Worm (Caenorhabditis elegans) whole organism, L4 larva: ENCODE measurements around the gene phlp-2.

Experiments
- D1046.2 ChIP-seq: fragments of 200-800 bp; sonication (Bioruptor generic); IDR thresholded peaks from 2 replicates; pipeline ENCODE4 v1.3.6; 2022; ENCODE audit warnings: missing genetic modification characterization, missing compliant biosample characterization
- F10B5.3 ChIP-seq: sonication (generic microtip); optimal IDR thresholded peaks from 2 replicates; lab custom pipeline; 2016; ENCODE audit warnings: mild to moderate bottlenecking, missing genetic modification characterization, missing compliant biosample characterization
- F26F4.8 ChIP-seq: fragments of 200-800 bp; sonication (Bioruptor generic); conservative IDR thresholded peaks from 2 replicates; pipeline ENCODE4 v1.3.6; 2022; ENCODE audit warnings: missing genetic modification characterization, missing compliant biosample characterization
- F44E2.7 ChIP-seq: fragments of 200-800 bp; sonication (Bioruptor generic); IDR thresholded peaks from 2 replicates; pipeline ENCODE4 v2.1.2; 2022; ENCODE audit warnings: missing genetic modification characterization, missing compliant biosample characterization
- T20F7.1 ChIP-seq: fragments of 200-800 bp; sonication (Bioruptor generic); optimal IDR thresholded peaks from 2 replicates; lab custom pipeline; 2018; ENCODE audit warnings: mild to moderate bottlenecking, missing genetic modification characterization, missing compliant biosample characterization
- Y5F2A.4 ChIP-seq: fragments of 200-800 bp; sonication (Bioruptor generic); optimal IDR thresholded peaks from 2 replicates; lab custom pipeline; 2018; ENCODE audit warnings: mild to moderate bottlenecking, missing genetic modification characterization, missing compliant biosample characterization
- ZK546.5 ChIP-seq, 2 experiments: sonication (generic microtip); optimal IDR thresholded peaks; 2 replicates each; lab custom pipeline; 2017; ENCODE audit warnings: missing biosample characterization in 2 of 2, missing genetic modification characterization in 2 of 2
- aha-1 ChIP-seq: fragments of 150-350 bp; peaks from one replicate; lab custom pipeline; 2014; ENCODE audit warnings: missing biosample characterization, missing genetic modification characterization
- arid-1 ChIP-seq: fragments of 200-800 bp; sonication (Bioruptor generic); conservative IDR thresholded peaks from 2 replicates; pipeline ENCODE4 v1.3.6; 2022; ENCODE audit warnings: missing genetic modification reagents, missing genetic modification characterization, missing compliant biosample characterization
- ces-1 ChIP-seq: fragments of 150-350 bp; sonication (generic microtip); optimal IDR thresholded peaks from 4 replicates; lab custom pipeline; 2014; ENCODE audit warnings: missing biosample characterization, missing genetic modification reagents, missing genetic modification characterization
- ctbp-1 ChIP-seq: fragments of 200-800 bp; sonication (Bioruptor generic); IDR thresholded peaks from 2 replicates; pipeline ENCODE4 v1.3.6; 2022; ENCODE audit warnings: missing genetic modification reagents, missing genetic modification characterization, missing compliant biosample characterization
- daf-8 ChIP-seq: fragments of 200-800 bp; sonication (Bioruptor generic); IDR thresholded peaks from 2 replicates; pipeline ENCODE4 v1.3.6; 2022; ENCODE audit warnings: missing genetic modification characterization, missing compliant biosample characterization
- dmd-6 ChIP-seq: fragments of 200-800 bp; sonication (Bioruptor generic); IDR thresholded peaks from 2 replicates; pipeline ENCODE4 v1.3.6; 2022; ENCODE audit warnings: missing genetic modification reagents, missing genetic modification characterization, missing compliant biosample characterization
- dmd-8 ChIP-seq: fragments of 200-800 bp; sonication (Bioruptor generic); IDR thresholded peaks from 2 replicates; pipeline ENCODE4 v1.3.6; 2022; ENCODE audit warnings: missing genetic modification characterization, missing compliant biosample characterization
- dve-1 ChIP-seq: sonication (generic microtip); optimal IDR thresholded peaks from 2 replicates; lab custom pipeline; 2017; ENCODE audit warnings: antibody characterized with exemption, mild to moderate bottlenecking, missing genetic modification characterization, missing compliant biosample characterization; ENCODE audit not compliant: insufficient read depth
- egl-27 ChIP-seq: sonication (generic microtip); optimal IDR thresholded peaks from 3 replicates; lab custom pipeline; 2017; ENCODE audit warnings: missing biosample characterization, missing genetic modification reagents, missing genetic modification characterization
- egl-43 ChIP-seq: fragments of 200-800 bp; sonication (Bioruptor generic); IDR thresholded peaks from 2 replicates; pipeline ENCODE4 v1.3.6; 2022; ENCODE audit warnings: missing genetic modification reagents, missing genetic modification characterization, missing compliant biosample characterization
- fkh-10 ChIP-seq: fragments of 150-350 bp; optimal IDR thresholded peaks from 2 replicates; lab custom pipeline; 2014; ENCODE audit warnings: missing biosample characterization, missing genetic modification reagents, missing genetic modification characterization
- hlh-11 ChIP-seq: fragments of 200-800 bp; sonication (Bioruptor generic); optimal IDR thresholded peaks from 2 replicates; lab custom pipeline; 2018; ENCODE audit warnings: mild to moderate bottlenecking, missing genetic modification characterization, missing compliant biosample characterization
- lim-7 ChIP-seq: fragments of 200-800 bp; sonication (Bioruptor generic); IDR thresholded peaks from 2 replicates; pipeline ENCODE4 v1.3.6; 2022; ENCODE audit warnings: missing genetic modification characterization, missing compliant biosample characterization
- lin-13 ChIP-seq: fragments of 150-350 bp; optimal IDR thresholded peaks from 2 replicates; lab custom pipeline; 2014; ENCODE audit warnings: missing biosample characterization, missing genetic modification reagents, missing genetic modification characterization
- lin-29 ChIP-seq: fragments of 200-800 bp; sonication (Bioruptor generic); IDR thresholded peaks from 2 replicates; pipeline ENCODE4 v1.3.6; 2022; ENCODE audit warnings: missing genetic modification reagents, missing genetic modification characterization, missing compliant biosample characterization
- lin-38 ChIP-seq: fragments of 200-800 bp; sonication (Bioruptor generic); IDR thresholded peaks from 2 replicates; pipeline ENCODE4 v1.3.6; 2022; ENCODE audit warnings: missing genetic modification reagents, missing genetic modification characterization, missing compliant biosample characterization
- lin-39 ChIP-seq: fragments of 150-350 bp; optimal IDR thresholded peaks from 2 replicates; lab custom pipeline; 2014; ENCODE audit warnings: missing biosample characterization, missing genetic modification reagents, missing genetic modification characterization
- mep-1 ChIP-seq: fragments of 150-350 bp; sonication (generic microtip); optimal IDR thresholded peaks from 3 replicates; lab custom pipeline; 2014; ENCODE audit warnings: missing biosample characterization, missing genetic modification characterization
- mes-2 ChIP-seq: sonication (generic microtip); optimal IDR thresholded peaks from 2 replicates; lab custom pipeline; 2016; ENCODE audit warnings: missing genotype, mild to moderate bottlenecking, missing genetic modification characterization, missing compliant biosample characterization; ENCODE audit not compliant: poor library complexity, severe bottlenecking
- nhr-111 ChIP-seq: fragments of 200-800 bp; sonication (Bioruptor generic); optimal IDR thresholded peaks from 2 replicates; lab custom pipeline; 2018; ENCODE audit warnings: mild to moderate bottlenecking, missing genetic modification characterization, missing compliant biosample characterization
- nhr-237 ChIP-seq: sonication (generic microtip); optimal IDR thresholded peaks from 2 replicates; lab custom pipeline; 2017; ENCODE audit warnings: missing biosample characterization, missing genetic modification characterization
- nhr-25 ChIP-seq: sonication (generic microtip); optimal IDR thresholded peaks from 2 replicates; lab custom pipeline; 2017; ENCODE audit warnings: missing genetic modification characterization, mild to moderate bottlenecking, missing compliant biosample characterization, antibody characterized with exemption, moderate library complexity, borderline replicate concordance; ENCODE audit not compliant: insufficient read depth
- nhr-42 ChIP-seq: fragments of 200-800 bp; sonication (Bioruptor generic); IDR thresholded peaks from 2 replicates; pipeline ENCODE4 v1.3.6; 2022; ENCODE audit warnings: missing genetic modification characterization, missing compliant biosample characterization
- spr-1 ChIP-seq: sonication (generic microtip); optimal IDR thresholded peaks from 2 replicates; lab custom pipeline; 2016; ENCODE audit warnings: mild to moderate bottlenecking, missing genetic modification characterization, missing compliant biosample characterization
- spr-3 ChIP-seq: fragments of 200-800 bp; sonication (Bioruptor generic); optimal IDR thresholded peaks from 2 replicates; lab custom pipeline; 2018; ENCODE audit warnings: mild to moderate bottlenecking, missing genetic modification characterization, missing compliant biosample characterization
- unc-130 ChIP-seq: sonication (generic microtip); optimal IDR thresholded peaks from 2 replicates; lab custom pipeline; 2016; ENCODE audit warnings: missing genetic modification reagents, missing genetic modification characterization, missing compliant biosample characterization
- unc-39 ChIP-seq: sonication (generic microtip); optimal IDR thresholded peaks from 2 replicates; lab custom pipeline; 2017; ENCODE audit warnings: missing biosample characterization, missing genetic modification characterization
- unc-62 ChIP-seq, 3 experiments: fragments of 150-350 bp in 1 of 3; sonication (generic microtip); optimal IDR thresholded peaks in 2 of 3; peaks in 1 of 3; 1 replicate in 1 of 3; 2 replicates in 2 of 3; lab custom pipeline; 2014 to 2017; ENCODE audit warnings: missing biosample characterization in 3 of 3, missing genetic modification characterization in 3 of 3, missing genetic modification reagents in 3 of 3, missing genotype in 1 of 3
- zfp-3 ChIP-seq: fragments of 200-800 bp; sonication (Bioruptor generic); conservative IDR thresholded peaks from 2 replicates; pipeline ENCODE4 v1.3.6; 2022; ENCODE audit warnings: missing genetic modification reagents, missing genetic modification characterization, missing compliant biosample characterization
- zip-11 ChIP-seq: fragments of 200-800 bp; sonication (Bioruptor generic); IDR thresholded peaks from 2 replicates; pipeline ENCODE4 v1.3.6; 2022; ENCODE audit warnings: missing genetic modification characterization, missing compliant biosample characterization

The phlp-2 gene

DNA sequence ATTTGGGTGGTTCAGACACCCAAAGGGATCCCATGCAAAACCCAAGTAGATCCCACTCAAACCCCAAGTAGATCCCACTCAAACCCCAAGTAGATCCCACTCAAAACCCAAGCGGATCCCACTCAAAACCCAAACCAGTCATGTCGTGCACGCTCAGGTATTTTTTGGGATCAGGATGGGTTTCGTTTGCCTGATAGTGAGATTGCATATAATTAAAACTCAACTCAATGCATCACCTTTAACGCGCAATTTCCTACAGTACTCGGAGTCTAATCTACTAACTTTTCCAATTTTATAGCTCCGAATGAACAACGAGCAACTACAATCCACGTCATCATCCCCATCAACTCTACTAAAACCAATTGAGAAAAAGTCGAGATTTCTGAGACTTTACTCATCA is at the start of gene phlp-2:
Gene phlp-2 (plus strand): TSS at position 301 of the 400 bp plus-strand sequence.
- TF ChIP-seq ctbp-1 (GFP tag; lab: Robert Waterston, UW) (no peak), lin-29 (no peak), daf-8 (GFP tag; lab: Robert Waterston, UW) (no peak), zfp-3 (GFP tag; lab: Robert Waterston, UW) (no peak), unc-130 (no peak), Y5F2A.4 (GFP tag; lab: Kevin White, UChicago) (no peak), lin-13 (GFP tag; lab: Kevin White, UChicago) (no peak), spr-3 (GFP tag; lab: Kevin White, UChicago) (no peak), zip-11 (GFP tag; lab: Robert Waterston, UW) (no peak), nhr-42 (GFP tag; lab: Robert Waterston, UW) (no peak), D1046.2 (GFP tag; lab: Robert Waterston, UW) (no peak), nhr-25 (tag; lab: Kevin White, UChicago) (no peak), ces-1 (GFP tag; lab: Kevin White, UChicago) (no peak), spr-1 (tag; lab: Kevin White, UChicago) (no peak), egl-43 (GFP tag; lab: Robert Waterston, UW) (no peak), lin-39 (tag; lab: Kevin White, UChicago) (no peak), aha-1 (no peak)

DNA sequence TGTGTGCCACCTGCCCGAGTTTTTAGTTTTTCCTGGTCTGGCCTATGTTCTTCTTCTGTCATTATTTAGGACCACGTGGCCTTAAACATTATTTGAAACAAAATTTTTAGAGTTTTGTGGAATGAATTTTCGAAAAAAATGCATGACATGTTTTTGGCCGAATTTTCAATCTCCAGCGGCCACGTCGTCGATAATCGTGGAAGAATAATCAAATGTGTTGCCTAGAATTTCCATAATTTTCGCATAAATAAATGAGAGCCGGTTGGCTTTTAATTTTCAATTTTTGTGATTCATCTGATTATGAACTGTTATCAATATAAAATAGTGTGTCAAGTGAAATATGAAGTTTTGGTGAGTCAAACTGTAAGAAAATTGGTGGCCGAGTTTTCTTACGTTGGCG is 48.4 kb upstream of the phlp-2 start, which contains the start of gene C01G12.16:
Gene C01G12.16 (plus strand): TSS at position 301 of the 400 bp plus-strand sequence.
- TF ChIP-seq nhr-42 (GFP tag; lab: Robert Waterston, UW), result no peak
- TF ChIP-seq F44E2.7 (GFP tag; lab: Robert Waterston, UW), result no peak
- no peak for TF ChIP-seq egl-27 (tag; lab: Kevin White, UChicago)
- no peak for TF ChIP-seq nhr-237 (tag; lab: Kevin White, UChicago)
- no peak for TF ChIP-seq ZK546.5 (tag; optimal IDR thresholded peaks at IDR 0.05; lab: Kevin White, UChicago)
- TF ChIP-seq dmd-8, result no peak
- TF ChIP-seq arid-1 (GFP tag; lab: Robert Waterston, UW), result no peak
- no peak for TF ChIP-seq nhr-111
- TF ChIP-seq F10B5.3, result no peak
- TF ChIP-seq mep-1 (tag; lab: Kevin White, UChicago), result no peak

DNA sequence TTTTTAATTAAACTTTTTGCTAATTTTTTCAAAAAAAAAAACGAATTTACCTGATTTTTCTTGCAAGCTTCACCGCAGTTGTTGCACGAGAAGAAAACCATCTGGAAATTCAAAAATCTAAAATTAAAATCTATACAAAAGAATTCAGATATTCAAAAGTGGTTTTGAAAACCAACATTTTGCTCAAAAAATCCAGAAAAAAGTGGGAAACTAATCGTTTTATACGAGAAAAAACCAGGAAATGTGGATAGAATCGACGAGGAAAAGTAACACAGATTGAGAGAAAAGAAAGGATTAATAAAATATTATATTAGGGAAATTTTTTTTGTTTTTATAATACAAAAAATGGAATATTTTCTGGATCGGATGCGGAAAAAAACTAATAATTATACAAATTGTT is 45.2 kb upstream of the phlp-2 start, which contains the start of gene C16C10.8:
Gene C16C10.8 (minus strand): TSS at position 101 of the 400 bp plus-strand sequence.
- no peak for TF ChIP-seq nhr-237 (tag; lab: Kevin White, UChicago)
- no peak for TF ChIP-seq unc-62 (GFP tag; optimal IDR thresholded peaks at IDR 0.05 in 1 of 2; lab: Kevin White, UChicago)
- TF ChIP-seq unc-62 (tag; optimal IDR thresholded peaks at IDR 0.05; lab: Kevin White, UChicago), result no peak
- no peak for TF ChIP-seq nhr-42 (GFP tag; lab: Robert Waterston, UW)
- no peak for TF ChIP-seq lin-38
- TF ChIP-seq nhr-111, result no peak
- TF ChIP-seq dmd-6 (GFP tag; lab: Robert Waterston, UW), result no peak
- no peak for TF ChIP-seq unc-130
- no peak for TF ChIP-seq spr-1 (tag; lab: Kevin White, UChicago)
- TF ChIP-seq dve-1 (tag; lab: Kevin White, UChicago), result no peak

DNA sequence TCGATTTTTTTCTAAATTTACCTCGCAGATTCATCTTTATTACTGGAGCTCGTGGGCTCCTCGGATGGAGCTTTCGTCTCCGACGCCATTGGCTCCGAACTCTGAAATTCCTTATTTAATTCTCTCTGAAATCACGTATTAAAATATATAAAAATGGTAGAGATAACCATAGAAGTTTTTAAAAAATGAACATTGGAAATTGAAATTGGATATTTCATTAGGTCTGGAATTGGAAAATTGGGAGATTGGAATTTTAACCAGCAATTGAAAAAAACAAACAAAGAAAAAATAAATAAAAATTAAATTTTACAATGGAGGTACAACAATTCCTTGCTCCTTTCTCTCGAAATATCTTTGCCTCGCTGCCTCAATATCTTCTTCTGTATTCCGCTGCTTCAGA is 42.5 kb upstream of the phlp-2 start, which contains the start of gene rnf-5:
Gene rnf-5 (minus strand): TSS at position 101 of the 400 bp plus-strand sequence.
- TF ChIP-seq T20F7.1 (GFP tag; lab: Kevin White, UChicago) (no peak), F26F4.8 (GFP tag; lab: Robert Waterston, UW) (no peak), dmd-8 (no peak), fkh-10 (GFP tag; lab: Kevin White, UChicago) (no peak), lim-7 (no peak), hlh-11 (no peak), unc-62 (GFP tag; optimal IDR thresholded peaks at IDR 0.05 in 1 of 2; lab: Kevin White, UChicago) (no peak), unc-62 (tag; optimal IDR thresholded peaks at IDR 0.05; lab: Kevin White, UChicago) (no peak), mes-2 (no peak), nhr-42 (GFP tag; lab: Robert Waterston, UW) (no peak), unc-39 (tag; lab: Kevin White, UChicago) (no peak)
- TF ChIP-seq, all 104 proteins: peak for 0
